Fruit fly (Drosophila melanogaster) whole organism, larva: Measurements from ENCODE around the gene zfh1.

Experiments
- noc ChIP-seq: fragments of 200-800 bp; sonication (Bioruptor generic); optimal IDR thresholded peaks from 3 replicates; lab custom pipeline; 2019; ENCODE audit warnings: missing biosample characterization, mild to moderate bottlenecking, missing genetic modification characterization, moderate library complexity

The zfh1 gene

DNA sequence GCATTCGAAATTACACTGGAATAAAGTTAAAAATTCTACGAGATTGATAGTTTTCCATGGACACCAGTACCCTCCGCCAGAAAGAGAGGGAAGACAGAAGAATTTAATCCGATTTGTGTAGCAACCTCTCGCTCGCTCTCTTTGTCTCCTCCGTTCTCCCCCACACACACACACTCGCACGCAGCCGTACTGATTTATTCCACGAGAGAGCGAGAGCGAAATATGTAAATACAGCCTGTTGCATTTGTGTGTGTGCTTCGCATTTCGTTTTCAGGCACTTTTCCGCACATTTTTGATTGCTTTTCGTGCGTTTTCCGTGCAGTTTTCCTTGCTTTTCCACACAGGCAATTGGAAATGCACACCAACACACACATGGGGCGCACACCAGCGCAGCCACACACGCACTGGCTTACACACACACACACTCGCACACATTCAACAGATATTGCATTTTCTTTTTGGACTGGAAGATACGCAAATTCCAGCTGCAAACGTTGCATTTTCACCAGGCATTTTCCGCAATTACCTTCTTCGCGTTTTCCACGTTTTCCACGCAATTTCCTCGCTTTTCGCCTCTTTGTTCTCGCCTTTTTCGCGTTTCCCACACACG lies 40.1 kb downstream of the zfh1 start:
- no peak for TF ChIP-seq noc (tag; lab: Kevin White, UChicago)

DNA sequence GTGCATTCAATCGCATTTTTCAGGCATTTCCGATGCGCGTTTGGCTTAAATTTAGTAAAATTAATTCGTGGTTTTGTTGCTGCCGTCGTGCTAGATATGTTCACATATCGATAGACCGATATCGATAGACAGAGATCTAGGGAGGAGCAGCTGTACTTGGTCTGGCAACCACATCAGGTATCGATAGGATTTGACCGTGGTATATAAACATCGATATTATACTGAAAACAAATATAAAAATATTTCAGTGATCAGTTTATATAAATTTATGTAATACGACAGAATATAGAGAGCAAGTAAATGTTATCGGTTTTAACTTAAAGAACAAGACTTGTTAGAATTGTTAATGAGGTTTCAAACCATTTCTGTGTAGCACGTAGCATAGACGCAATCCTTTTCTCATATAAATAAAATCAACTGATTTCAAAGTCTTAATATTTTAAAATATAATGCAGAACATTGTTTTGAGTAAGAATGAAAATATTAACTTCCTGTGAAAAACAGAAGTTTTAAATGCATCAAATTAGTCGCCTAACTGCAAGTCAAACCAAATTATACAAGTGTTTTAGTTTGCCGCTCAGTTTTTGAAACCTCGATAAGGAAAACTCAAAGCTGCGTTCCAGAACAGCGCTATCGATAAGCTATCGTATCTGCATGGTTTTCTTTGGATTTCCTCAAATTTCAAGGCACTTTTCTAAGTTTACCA lies 40.9 kb downstream of the zfh1 start, which contains the start of the genes wts and dj-1beta:
wts (minus strand) TSS at position 130 of the 706 bp plus-strand sequence.
dj-1beta (plus strand) TSS at position 628 of the 706 bp plus-strand sequence.
- no peak for TF ChIP-seq noc (tag; lab: Kevin White, UChicago)

DNA sequence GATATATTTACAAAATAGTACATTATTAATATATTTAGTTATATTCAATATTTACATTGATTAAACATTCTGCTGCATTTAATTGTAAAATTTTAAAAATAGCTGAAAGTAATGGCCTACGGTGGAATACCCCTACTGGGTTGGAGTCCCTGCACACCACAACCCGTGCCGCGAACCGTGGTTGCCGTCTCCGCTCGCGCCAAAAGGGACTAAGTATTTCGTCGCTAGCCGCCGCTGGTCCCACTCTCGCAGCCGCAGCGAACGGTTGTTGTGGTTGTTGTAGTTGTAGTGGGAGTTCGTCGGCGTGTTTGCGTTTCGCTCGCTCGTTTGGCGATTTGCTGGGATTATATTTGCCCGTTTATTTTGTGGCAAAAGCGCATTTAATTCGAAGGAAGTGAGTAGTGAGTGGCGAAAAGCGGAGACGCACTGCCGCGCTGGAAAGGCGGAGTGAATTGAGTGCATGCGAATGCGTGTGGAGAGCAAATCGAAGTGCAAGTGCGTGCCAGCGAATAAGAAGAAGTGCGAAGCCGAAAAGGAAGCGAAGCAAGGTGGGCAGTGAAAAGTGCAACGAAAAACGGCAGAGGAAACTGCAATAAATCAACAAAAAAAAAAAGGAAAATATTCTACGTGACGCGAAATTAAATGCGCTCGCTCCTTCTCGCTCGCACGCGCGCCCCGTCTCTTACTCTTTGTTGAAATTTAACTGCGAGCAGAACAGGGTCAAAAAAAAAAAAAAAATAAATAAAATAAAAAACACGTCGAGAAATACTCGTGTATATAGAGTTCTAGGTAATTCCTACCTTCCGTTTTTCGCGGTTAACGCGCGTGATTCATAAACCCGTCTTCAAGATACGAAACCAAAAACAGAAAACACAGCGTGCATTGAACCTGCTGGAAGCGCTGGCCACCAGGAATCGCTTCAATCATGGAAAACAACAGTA lies 42.9 kb downstream of the zfh1 start, which contains the start of gene cindr:
cindr (plus strand) TSS at position 272 of the 941 bp plus-strand sequence.
- TF ChIP-seq noc (tag; lab: Kevin White, UChicago) = peak; percentile 31

DNA sequence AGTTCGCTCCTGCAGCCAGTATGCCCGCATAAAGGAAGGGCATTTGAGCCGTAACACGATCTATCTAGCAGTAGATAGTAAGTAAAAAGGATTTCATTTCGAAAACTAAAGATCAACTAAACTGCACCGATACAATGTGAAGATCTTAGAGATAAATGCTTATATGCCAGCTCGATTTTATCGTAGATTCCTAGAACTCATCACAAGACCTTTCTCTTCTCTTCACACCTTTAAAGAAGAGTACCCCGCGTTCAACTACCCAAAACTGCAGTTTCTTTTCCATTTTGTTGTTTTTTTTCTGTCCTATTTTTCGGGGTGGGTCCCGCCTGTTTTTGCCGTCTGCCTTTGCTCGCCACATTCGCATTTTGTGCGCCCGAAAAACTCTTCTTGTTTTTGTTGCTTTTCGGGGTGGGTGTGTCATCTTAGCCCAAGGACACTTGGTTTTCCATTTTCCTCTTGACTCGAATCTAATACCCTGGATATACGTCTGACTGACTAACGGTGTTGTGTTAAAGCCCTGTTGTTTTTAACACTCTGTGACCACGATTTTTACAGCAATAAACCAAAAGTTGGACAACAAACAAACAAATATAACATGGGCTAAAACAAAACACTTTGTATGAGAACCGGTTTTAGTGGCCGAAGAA lies 43.7 kb downstream of the zfh1 start:
- TF ChIP-seq noc (tag; lab: Kevin White, UChicago) = no peak

DNA sequence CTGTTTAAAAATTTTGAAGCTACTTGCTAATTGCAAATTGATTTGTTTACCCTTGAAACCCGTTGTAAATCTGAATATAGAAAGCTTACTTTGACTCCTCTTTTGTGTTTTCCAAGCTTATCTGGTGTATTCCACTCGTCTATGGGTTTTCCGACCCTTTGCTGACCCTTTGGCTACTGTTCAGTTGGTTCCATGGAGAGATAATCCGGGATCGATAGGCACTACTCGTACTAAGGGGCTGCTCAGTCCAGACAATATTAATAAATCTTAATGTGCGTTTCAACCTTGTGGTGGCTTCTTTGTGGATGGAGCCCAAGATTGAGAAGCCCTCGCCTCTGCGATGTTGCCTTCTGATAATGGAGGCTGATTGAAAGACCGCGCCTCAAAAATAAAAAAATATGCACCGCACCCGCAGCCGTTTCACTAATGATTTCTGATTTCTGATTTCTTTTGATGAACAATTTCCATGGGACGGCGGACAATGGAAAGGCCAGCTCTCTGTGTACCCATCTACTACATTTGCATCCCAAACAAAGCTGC lies 44.6 kb downstream of the zfh1 start:
- TF ChIP-seq noc (tag; lab: Kevin White, UChicago) = no peak

DNA sequence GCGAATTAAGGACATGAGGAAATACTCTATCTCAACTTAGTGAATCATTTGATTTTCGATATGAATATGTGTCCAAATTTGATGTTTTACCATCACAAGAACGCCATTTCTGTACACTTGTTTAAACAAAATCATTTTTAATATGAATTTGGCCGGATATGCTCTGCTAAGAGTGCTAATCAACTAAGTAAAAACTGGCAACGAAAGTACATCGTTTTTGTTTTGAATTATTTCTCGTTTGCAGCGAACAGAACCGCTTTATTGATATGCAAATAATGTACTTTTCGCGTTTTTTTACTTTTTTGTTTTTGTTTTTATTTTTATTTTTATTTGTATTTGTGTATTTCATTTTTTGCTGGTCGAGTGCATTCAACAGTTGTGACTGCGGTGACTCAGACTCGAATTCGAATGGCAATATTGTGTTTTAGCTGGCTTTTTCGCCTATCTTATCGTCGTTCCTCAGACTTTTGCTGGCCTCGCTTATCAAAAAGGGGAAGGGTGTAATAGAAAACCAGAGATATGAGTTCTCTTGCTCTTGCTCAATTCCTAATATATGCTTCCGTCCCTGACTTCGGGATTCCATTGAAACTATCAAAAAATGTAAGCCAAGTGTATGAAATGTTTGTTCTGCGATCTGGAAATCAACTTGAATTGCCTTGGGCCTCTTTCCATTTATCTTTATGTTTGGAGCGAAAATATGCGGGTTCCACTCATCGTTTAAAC lies 45.7 kb downstream of the zfh1 start:
- TF ChIP-seq noc (tag; lab: Kevin White, UChicago) = no peak

DNA sequence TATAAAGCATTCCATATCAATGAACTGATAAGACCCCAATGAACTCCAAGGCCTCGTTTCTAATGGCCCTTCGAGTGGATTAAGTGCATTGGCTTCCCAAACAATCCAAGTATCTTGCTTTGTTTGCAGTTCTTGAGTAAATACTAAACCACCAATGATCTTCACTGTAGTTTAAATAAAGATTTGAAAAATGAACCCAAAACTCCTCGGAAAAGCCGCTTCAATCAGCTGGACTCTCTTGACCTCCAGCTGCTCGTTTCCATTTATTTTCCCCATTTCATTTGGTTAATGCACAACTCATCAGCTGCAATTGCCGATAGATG lies 46.3 kb downstream of the zfh1 start:
- no peak for TF ChIP-seq noc (tag; lab: Kevin White, UChicago)

DNA sequence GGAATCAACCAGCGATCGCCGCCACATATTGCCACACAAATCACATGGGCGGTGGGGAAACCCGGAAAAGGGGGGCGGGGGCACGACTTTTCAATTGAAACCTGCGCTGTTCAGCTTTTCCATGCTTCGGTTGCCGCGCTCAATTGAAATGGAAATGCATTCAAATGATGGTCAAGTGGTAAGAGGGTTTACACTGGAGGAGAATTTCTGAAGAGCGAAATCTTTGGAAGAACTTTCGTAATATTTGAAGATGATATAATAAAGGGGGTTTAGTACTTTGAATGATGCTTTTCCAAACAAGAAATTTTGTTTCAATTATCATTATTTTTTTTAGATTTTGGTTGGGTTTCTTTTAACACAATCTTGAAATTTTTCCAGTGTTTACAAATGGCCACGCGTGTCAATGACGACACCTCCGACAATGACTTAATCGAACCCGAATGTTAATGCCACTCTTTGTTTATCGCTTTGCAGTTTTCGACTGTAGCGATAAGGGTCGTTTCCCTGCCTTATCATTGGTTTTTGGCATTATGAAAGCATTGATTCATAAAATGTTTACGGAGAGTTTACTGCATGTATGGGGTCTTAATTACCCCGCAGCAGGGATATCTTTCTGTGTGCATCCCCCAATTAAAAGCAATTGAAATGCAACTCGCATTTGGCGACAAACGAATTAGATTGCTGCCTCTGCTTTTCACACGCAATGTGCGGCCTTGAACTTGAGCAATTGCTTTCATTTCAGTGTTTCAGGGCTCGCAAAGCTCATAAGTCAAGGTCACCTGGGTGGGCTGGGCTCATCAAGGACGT lies 46.9 kb downstream of the zfh1 start:
- TF ChIP-seq noc (tag; lab: Kevin White, UChicago) = no peak

DNA sequence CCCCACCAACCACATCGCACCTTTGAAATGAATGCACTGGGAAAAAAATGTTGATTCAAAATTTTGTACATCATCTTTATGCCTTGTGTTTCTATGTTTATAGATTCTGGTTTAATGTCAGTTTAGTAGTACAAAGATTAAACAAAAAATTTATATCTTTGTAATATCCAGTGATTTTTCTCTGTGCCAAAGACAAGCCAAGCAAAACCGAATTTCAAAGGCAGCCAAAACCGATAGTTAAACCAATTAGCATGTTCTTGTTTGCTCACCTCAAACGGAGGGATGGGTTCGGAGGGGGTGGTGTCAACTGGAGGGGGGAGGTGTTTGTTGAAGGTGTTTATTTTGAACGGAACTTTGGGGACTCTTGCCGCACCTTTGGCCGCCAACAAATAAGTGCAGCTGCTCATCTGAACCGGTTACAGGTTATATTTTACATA lies 48.2 kb downstream of the zfh1 start:
- TF ChIP-seq noc (tag; lab: Kevin White, UChicago) = peak; percentile 34

DNA sequence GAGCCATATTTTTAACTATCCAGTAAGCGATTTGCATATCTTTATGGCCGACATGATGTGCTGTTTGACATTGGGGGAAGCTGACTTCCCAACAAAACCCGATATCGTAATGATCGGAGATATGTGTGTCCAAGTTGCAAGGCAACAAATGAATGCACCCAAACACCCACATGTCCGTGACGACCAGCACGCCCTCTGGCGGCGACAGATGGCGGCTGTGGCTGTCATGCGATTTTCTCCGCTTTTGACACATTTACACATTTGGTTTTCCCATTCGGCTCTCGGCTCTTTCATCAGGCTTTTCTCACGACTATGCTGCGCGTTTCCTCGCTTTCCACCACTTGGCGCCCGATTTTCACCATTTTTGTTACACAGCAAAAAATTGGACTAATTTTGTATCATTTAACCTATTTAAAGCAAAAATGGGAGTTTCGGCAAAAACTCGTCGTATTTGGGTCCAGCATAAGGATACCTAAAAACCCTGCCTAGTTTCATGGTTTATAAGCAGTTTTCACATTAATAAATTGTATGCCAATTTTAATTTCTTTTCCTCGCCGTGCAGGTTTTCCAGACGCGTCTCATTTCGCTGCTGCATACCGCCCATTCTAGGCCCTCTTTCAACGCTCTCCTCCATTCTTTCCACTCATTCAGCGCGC lies 49.0 kb downstream of the zfh1 start:
- TF ChIP-seq noc (tag; lab: Kevin White, UChicago) = no peak

DNA sequence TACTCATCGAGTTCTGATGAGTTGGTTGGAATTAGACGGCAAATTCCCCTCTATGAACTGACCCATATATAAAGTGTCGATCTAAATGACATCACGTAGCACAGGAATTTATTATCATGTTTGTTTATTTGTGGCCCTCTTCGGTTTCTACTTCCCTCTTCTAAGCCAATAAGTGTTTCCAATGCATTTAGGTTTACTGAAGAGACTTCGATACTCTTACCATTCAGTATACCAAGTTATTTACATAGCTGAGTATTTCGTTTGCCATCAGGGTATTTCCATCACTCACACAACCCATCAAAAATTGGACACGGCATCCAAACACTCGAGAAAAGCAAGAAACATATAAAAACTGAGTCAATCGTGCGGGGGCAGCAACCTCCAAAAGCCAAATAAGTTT lies 50.5 kb downstream of the zfh1 start:
- TF ChIP-seq noc (tag; lab: Kevin White, UChicago) = no peak

DNA sequence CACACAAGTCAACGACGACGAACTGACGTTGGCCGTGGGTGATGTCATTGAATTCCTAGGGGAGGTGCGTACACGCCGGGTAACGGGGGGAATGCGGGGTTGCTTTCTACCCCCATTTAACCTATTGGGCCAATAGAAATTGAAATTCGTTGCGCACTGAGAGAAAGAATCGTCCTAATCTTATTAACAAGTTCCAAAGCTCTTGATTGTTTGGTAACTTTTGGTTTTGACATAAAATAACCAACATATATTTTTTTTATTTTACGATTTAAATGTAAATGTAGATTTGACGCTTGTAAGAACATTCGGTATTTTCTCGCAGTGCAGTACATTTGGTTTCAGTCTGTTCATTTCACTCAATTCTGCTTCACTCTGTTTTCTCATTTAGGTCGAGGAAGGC lies 51.5 kb downstream of the zfh1 start:
- TF ChIP-seq noc (tag; lab: Kevin White, UChicago) = peak; percentile 31

DNA sequence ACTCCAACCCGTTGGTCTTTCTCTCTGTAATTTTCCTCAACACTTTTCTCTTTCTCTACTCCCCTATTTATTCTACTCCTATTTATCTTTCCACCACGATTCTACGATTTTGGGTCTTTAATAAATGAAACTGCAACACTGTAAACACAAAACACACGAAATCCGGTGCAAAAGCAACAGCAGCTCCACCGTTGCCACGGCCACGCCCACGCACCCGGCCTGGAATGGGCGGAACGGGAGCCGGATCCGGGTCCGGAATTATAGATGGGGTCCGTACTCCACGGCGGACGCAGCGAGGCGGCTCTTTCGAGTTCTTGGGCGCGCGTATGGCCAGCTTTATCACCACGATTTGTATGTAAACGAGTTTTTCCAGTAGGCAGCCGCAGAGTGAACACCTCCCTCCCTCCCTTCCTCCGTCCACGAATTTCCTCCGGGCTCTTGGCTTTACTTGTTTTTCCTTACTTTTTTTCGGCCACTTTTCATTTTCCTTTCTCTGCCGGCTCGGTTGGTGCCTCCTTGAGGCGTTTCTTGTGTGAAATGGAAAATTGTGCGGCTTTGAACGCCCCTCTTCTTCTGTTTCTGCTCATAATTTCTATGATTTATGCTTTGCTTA lies 55.1 kb downstream of the zfh1 start:
- TF ChIP-seq noc (tag; lab: Kevin White, UChicago) = no peak
